Worm (Caenorhabditis elegans) whole organism, L1 larva: ENCODE measurements around the gene lelo-3.

Source experiments
- blmp-1 ChIP-seq: fragments of 150-350 bp; optimal IDR thresholded peaks from 2 replicates; lab custom pipeline; 2014; ENCODE audit warnings: missing biosample characterization, missing genetic modification characterization
- ceh-82 ChIP-seq, 3 experiments: fragments of 150-350 bp in 1 of 3; sonication (generic microtip) in 2 of 3; optimal IDR thresholded peaks; 2 replicates each; lab custom pipeline; 2014 to 2017; ENCODE audit warnings: missing biosample characterization in 3 of 3, missing genetic modification characterization in 3 of 3
- egl-13 ChIP-seq: sonication (generic microtip); optimal IDR thresholded peaks from 2 replicates; lab custom pipeline; 2016; ENCODE audit warnings: missing genotype, missing genetic modification reagents, missing genetic modification characterization, missing compliant biosample characterization
- fkh-10 ChIP-seq: sonication (generic microtip); optimal IDR thresholded peaks from 2 replicates; lab custom pipeline; 2017; ENCODE audit warnings: missing biosample characterization, missing genetic modification reagents, missing genetic modification characterization
- lin-39 ChIP-seq: fragments of 150-350 bp; optimal IDR thresholded peaks from 2 replicates; lab custom pipeline; 2014; ENCODE audit warnings: missing biosample characterization, missing genetic modification reagents, missing genetic modification characterization
- mep-1 ChIP-seq: fragments of 150-350 bp; optimal IDR thresholded peaks from 2 replicates; lab custom pipeline; 2014; ENCODE audit warnings: missing biosample characterization, missing genetic modification characterization
- nhr-11 ChIP-seq: fragments of 150-350 bp; optimal IDR thresholded peaks from 2 replicates; lab custom pipeline; 2014; ENCODE audit warnings: missing biosample characterization, missing genetic modification characterization
- nhr-76 ChIP-seq: sonication (generic microtip); optimal IDR thresholded peaks from 2 replicates; lab custom pipeline; 2017; ENCODE audit warnings: missing biosample characterization, missing genetic modification characterization
- nhr-77 ChIP-seq: fragments of 150-350 bp; optimal IDR thresholded peaks from 2 replicates; lab custom pipeline; 2014; ENCODE audit warnings: missing biosample characterization, missing genetic modification characterization
- tbx-2 ChIP-seq: sonication (generic microtip); optimal IDR thresholded peaks from 2 replicates; lab custom pipeline; 2016; ENCODE audit warnings: missing genetic modification characterization, missing compliant biosample characterization
- ztf-11 ChIP-seq, 2 experiments: sonication (generic microtip); optimal IDR thresholded peaks; 2 replicates each; lab custom pipeline; 2016 to 2017; ENCODE audit warnings: missing genetic modification characterization in 2 of 2, missing biosample characterization in 1 of 2, missing compliant biosample characterization in 1 of 2
- ztf-4 ChIP-seq: fragments of 150-350 bp; optimal IDR thresholded peaks from 2 replicates; lab custom pipeline; 2014; ENCODE audit warnings: missing biosample characterization, missing genetic modification characterization

- TF ChIP-seq mep-1 (tag; lab: Kevin White, UChicago): no peak
- TF ChIP-seq lin-39 (tag; lab: Kevin White, UChicago): no peak
- no peak for TF ChIP-seq fkh-10 (GFP tag; lab: Kevin White, UChicago)
- no peak for TF ChIP-seq ceh-82 (tag; optimal IDR thresholded peaks at IDR 0.05; lab: Kevin White, UChicago)
- TF ChIP-seq nhr-76: no peak
- TF ChIP-seq ztf-11 (tag; optimal IDR thresholded peaks at IDR 0.05; lab: Kevin White, UChicago): no peak
- no peak for TF ChIP-seq nhr-11 (tag; lab: Kevin White, UChicago)
- no peak for TF ChIP-seq nhr-77 (tag; lab: Kevin White, UChicago)
- TF ChIP-seq tbx-2 (tag; lab: Kevin White, UChicago): no peak
- TF ChIP-seq egl-13 (tag; lab: Kevin White, UChicago): no peak
- TF ChIP-seq blmp-1 (tag; lab: Kevin White, UChicago): no peak
- no peak for TF ChIP-seq ztf-4 (tag; lab: Kevin White, UChicago)
Observed at ce11 chrX:5977754-5978153, 44.6 kb downstream of the lelo-3 start, which contains the start of gene kin-2.
